Worm (Caenorhabditis elegans) whole organism, L4 larva: ENCODE measurements around the gene C14E2.6.

Experiments used
- F49E8.2 ChIP-seq: sonication (generic microtip); optimal IDR thresholded peaks from 2 replicates; lab custom pipeline; 2016; ENCODE audit warnings: missing compliant biosample characterization, mild to moderate bottlenecking, missing genetic modification characterization, borderline replicate concordance
- ZK546.5 ChIP-seq, 2 experiments: sonication (generic microtip); optimal IDR thresholded peaks; 2 replicates each; lab custom pipeline; 2017; ENCODE audit warnings: missing biosample characterization in 2 of 2, missing genetic modification characterization in 2 of 2
- dpl-1 ChIP-seq: fragments of 150-350 bp; optimal IDR thresholded peaks from 2 replicates; lab custom pipeline; 2014; ENCODE audit warnings: missing biosample characterization, missing genetic modification reagents, missing genetic modification characterization
- egl-27 ChIP-seq: sonication (generic microtip); optimal IDR thresholded peaks from 3 replicates; lab custom pipeline; 2017; ENCODE audit warnings: missing biosample characterization, missing genetic modification reagents, missing genetic modification characterization
- nhr-76 ChIP-seq: fragments of 150-350 bp; optimal IDR thresholded peaks from 2 replicates; lab custom pipeline; 2014; ENCODE audit warnings: missing biosample characterization, missing genetic modification characterization
- pha-4 ChIP-seq, 2 experiments: fragments of 150-350 bp in 1 of 2; fragments of 200-800 bp in 1 of 2; sonication (Bioruptor generic) in 1 of 2; IDR thresholded peaks in 1 of 2; optimal IDR thresholded peaks in 1 of 2; 2 replicates each; pipeline versions ENCODE4 v1.3.6 to Lab custom; 2014 to 2022; ENCODE audit warnings: missing genetic modification characterization in 2 of 2, missing genetic modification reagents in 2 of 2, missing biosample characterization in 1 of 2, missing compliant biosample characterization in 1 of 2
- php-3 ChIP-seq: fragments of 200-800 bp; sonication (Bioruptor generic); IDR thresholded peaks from 2 replicates; pipeline ENCODE4 v1.3.6; 2022; ENCODE audit warnings: missing genetic modification reagents, missing genetic modification characterization, missing compliant biosample characterization
- pqm-1 ChIP-seq: sonication (generic microtip); optimal IDR thresholded peaks from 2 replicates; lab custom pipeline; 2017; ENCODE audit warnings: missing biosample characterization, missing genetic modification characterization
- spr-1 ChIP-seq: sonication (generic microtip); optimal IDR thresholded peaks from 2 replicates; lab custom pipeline; 2016; ENCODE audit warnings: mild to moderate bottlenecking, missing genetic modification characterization, missing compliant biosample characterization
- unc-39 ChIP-seq: sonication (generic microtip); optimal IDR thresholded peaks from 2 replicates; lab custom pipeline; 2017; ENCODE audit warnings: missing biosample characterization, missing genetic modification characterization
- ztf-11 ChIP-seq: fragments of 150-350 bp; optimal IDR thresholded peaks from 2 replicates; lab custom pipeline; 2014; ENCODE audit warnings: missing biosample characterization, missing genetic modification characterization

ce11 chrX:1864946-1865345 lies 35.1 kb upstream of the C14E2.6 start, which contains the start of gene tbx-41:
- TF ChIP-seq pqm-1 (tag; lab: Kevin White, UChicago) (no peak), dpl-1 (GFP tag; lab: Kevin White, UChicago) (no peak), ztf-11 (tag; lab: Kevin White, UChicago) (no peak), nhr-76 (tag; lab: Kevin White, UChicago) (no peak), unc-39 (tag; lab: Kevin White, UChicago) (no peak), ZK546.5 (tag; optimal IDR thresholded peaks at IDR 0.05; lab: Kevin White, UChicago) (no peak), php-3 (GFP tag; lab: Robert Waterston, UW) (no peak), spr-1 (tag; lab: Kevin White, UChicago) (no peak), F49E8.2 (tag; lab: Kevin White, UChicago) (no peak), egl-27 (tag; lab: Kevin White, UChicago) (no peak), pha-4 (GFP tag; IDR thresholded peaks at IDR 0.05; lab: Robert Waterston, UW) (no peak), pha-4 (tag; optimal IDR thresholded peaks at IDR 0.05; lab: Kevin White, UChicago) (no peak)
